Fruit fly (Drosophila melanogaster): ENCODE measurements around the gene Sms.
A peak's percentile ranks its signal among the peaks of the same experiment; 100 is the strongest.

Gene Sms

dm6 chr3L:12265526-12266342 lies 11.3 kb downstream of the Sms start (continued):
- TF ChIP-seq Med (GFP tag) = peak; percentile 68
- TF ChIP-seq CG9437 (GFP tag; optimal IDR thresholded peaks at IDR 0.05) = no peak
- no peak for TF ChIP-seq Fer3 (tag; optimal IDR thresholded peaks at IDR 0.05)
- TF ChIP-seq CG31365 (tag; optimal IDR thresholded peaks at IDR 0.05) = no peak
- TF ChIP-seq Nf-YC (tag; optimal IDR thresholded peaks at IDR 0.05) = peak; percentile 3
- TF ChIP-seq CG11560 (tag; IDR thresholded peaks at IDR 0.05) = no peak
- TF ChIP-seq exex (tag; optimal IDR thresholded peaks at IDR 0.05) = peak; percentile 31
- TF ChIP-seq CG14860 (GFP tag; IDR thresholded peaks at IDR 0.05; ENCODE audit: partially characterized antibody) = no peak
- no peak for TF ChIP-seq inv (GFP tag; IDR thresholded peaks at IDR 0.05; ENCODE audit: partially characterized antibody)
- TF ChIP-seq CG6272 (GFP tag; IDR thresholded peaks at IDR 0.05) = no peak
- no peak for TF ChIP-seq Ssrp (tag; optimal IDR thresholded peaks at IDR 0.05)
- TF ChIP-seq H2.0 (GFP tag; IDR thresholded peaks at IDR 0.05) = no peak
- no peak for TF ChIP-seq al (GFP tag; IDR thresholded peaks at IDR 0.05)
- no peak for TF ChIP-seq CG1832 (GFP tag; optimal IDR thresholded peaks at IDR 0.05)
- TF ChIP-seq oc (tag; optimal IDR thresholded peaks at IDR 0.05) = no peak
- TF ChIP-seq pnt (GFP tag; optimal IDR thresholded peaks at IDR 0.05) = no peak
- no peak for TF ChIP-seq CG10209 (GFP tag; optimal IDR thresholded peaks at IDR 0.05)
- TF ChIP-seq gem (tag; optimal IDR thresholded peaks at IDR 0.05) = no peak
- TF ChIP-seq otp (GFP tag; IDR thresholded peaks at IDR 0.05) = no peak
- TF ChIP-seq so (GFP tag; IDR thresholded peaks at IDR 0.05) = 0 out of 3 replicates have a peak, but pooled peaks have one; percentile 15
- no peak for TF ChIP-seq sima (GFP tag; optimal IDR thresholded peaks at IDR 0.05)
- TF ChIP-seq fd3F (GFP tag; optimal IDR thresholded peaks at IDR 0.05) = no peak
- TF ChIP-seq CG10543 (GFP tag; optimal IDR thresholded peaks at IDR 0.05) = no peak
- no peak for TF ChIP-seq CG6854 (GFP tag; optimal IDR thresholded peaks at IDR 0.05)
- no peak for TF ChIP-seq CG32532 (GFP tag; IDR thresholded peaks at IDR 0.05)
- TF ChIP-seq cg (GFP tag; optimal IDR thresholded peaks at IDR 0.05) = peak; percentile 94
- no peak for TF ChIP-seq CG12155 (GFP tag; optimal IDR thresholded peaks at IDR 0.05)
- TF ChIP-seq CG7963 (GFP tag; IDR thresholded peaks at IDR 0.05; ENCODE audit: partially characterized antibody) = no peak
- no peak for TF ChIP-seq ato (GFP tag; IDR thresholded peaks at IDR 0.05; ENCODE audit: partially characterized antibody)
- no peak for TF ChIP-seq CG12659 (GFP tag; optimal IDR thresholded peaks at IDR 0.05)
- TF ChIP-seq CG10274 (GFP tag; optimal IDR thresholded peaks at IDR 0.05) = no peak
- TF ChIP-seq CG15011 (GFP tag; optimal IDR thresholded peaks at IDR 0.05) = no peak
- TF ChIP-seq corto (GFP tag; optimal IDR thresholded peaks at IDR 0.05) = peak; percentile 33

- TF ChIP-seq mirr (GFP tag; optimal IDR thresholded peaks at IDR 0.05) (peak; percentile 84), CG11247 (GFP tag; IDR thresholded peaks at IDR 0.05) (no peak), Atf6 (GFP tag; IDR thresholded peaks at IDR 0.05) (peak; percentile 35), chinmo (GFP tag; IDR thresholded peaks at IDR 0.05; ENCODE audit: partially characterized antibody) (0 out of 4 replicates have a peak, but pooled peaks have one; percentile 79), Bdp1 (GFP tag; optimal IDR thresholded peaks at IDR 0.05) (no peak), Hr78 (GFP tag; optimal IDR thresholded peaks at IDR 0.05) (peak in 1 of 2 experiments; percentile 17), ase (GFP tag; IDR thresholded peaks at IDR 0.05) (no peak), grn (GFP tag; optimal IDR thresholded peaks at IDR 0.05) (peak; percentile 98), CG30431 (GFP tag; optimal IDR thresholded peaks at IDR 0.05) (no peak), Rfx (GFP tag; IDR thresholded peaks at IDR 0.05) (0 out of 2 replicates have a peak, but pooled peaks have one; percentile 17), Jarid2 (GFP tag; optimal IDR thresholded peaks at IDR 0.05) (no peak), crol (GFP tag; IDR thresholded peaks at IDR 0.05) (peak; percentile 80), Max (GFP tag; optimal IDR thresholded peaks at IDR 0.05) (no peak), crc (GFP tag; optimal IDR thresholded peaks at IDR 0.05) (no peak), exex (tag; optimal IDR thresholded peaks at IDR 0.05) (peak; percentile 72), sc (optimal IDR thresholded peaks at IDR 0.05) (no peak), sc (GFP tag; optimal IDR thresholded peaks at IDR 0.05) (no peak), CG10543 (GFP tag; optimal IDR thresholded peaks at IDR 0.05) (peak; percentile 55), sd (tag; optimal IDR thresholded peaks at IDR 0.05) (peak; percentile 97)
These were observed 18.4 kb downstream of the Sms start for dm6 chr3L:12258698-12259097.

Data from whole organism, embryonic.